Worm (Caenorhabditis elegans) whole organism, L3 larva: Measurements from ENCODE around the gene ZC21.6.

Experiments used
- fkh-10 ChIP-seq: sonication (generic microtip); optimal IDR thresholded peaks from 2 replicates; lab custom pipeline; 2017; ENCODE audit warnings: missing biosample characterization, missing genetic modification reagents, missing genetic modification characterization
- lin-15B ChIP-seq: fragments of 150-350 bp; optimal IDR thresholded peaks from 2 replicates; lab custom pipeline; 2014; ENCODE audit warnings: missing biosample characterization, missing genetic modification characterization
- nhr-11 ChIP-seq: fragments of 150-350 bp; optimal IDR thresholded peaks from 2 replicates; lab custom pipeline; 2014; ENCODE audit warnings: missing biosample characterization, missing genetic modification characterization

- TF ChIP-seq lin-15B (tag; lab: Kevin White, UChicago) (no peak), nhr-11 (tag; lab: Kevin White, UChicago) (no peak), fkh-10 (GFP tag; lab: Kevin White, UChicago) (no peak)
Observed at ce11 chrIII:8518990-8519389, 26.4 kb downstream of the ZC21.6 start.
